Fruit fly (Drosophila melanogaster): ENCODE data around the gene Cad88C.

dm6 chr3R:14630119-14630623 lies at the start of gene Cad88C:
- TF ChIP-seq Myc (optimal IDR thresholded peaks at IDR 0.05), result no peak
- TF ChIP-seq insv (optimal IDR thresholded peaks at IDR 0.05), result no peak
- no peak for TF ChIP-seq h (optimal IDR thresholded peaks at IDR 0.05)
- no peak for TF ChIP-seq Sin3A (optimal IDR thresholded peaks at IDR 0.05)
- no peak for TF ChIP-seq psq (optimal IDR thresholded peaks at IDR 0.05)
